Fruit fly (Drosophila melanogaster) whole organism, embryonic: ENCODE data around the gene CG6216.

Experiments
- BEAF-32 ChIP-seq: fragments of 200-800 bp; sonication (Bioruptor generic); optimal IDR thresholded peaks from 3 replicates; lab custom pipeline; 2017; ENCODE audit warnings: missing biosample characterization, missing genetic modification characterization, mild to moderate bottlenecking, moderate library complexity, missing genetic modification reagents
- Bgb ChIP-seq: fragments of 200-800 bp; sonication (Bioruptor generic); IDR thresholded peaks from 2 replicates; pipeline ENCODE4 v1.3.6; 2022; ENCODE audit warnings: missing biosample characterization, missing genetic modification characterization; ENCODE audit not compliant: partially characterized antibody
- Bteb2 ChIP-seq: fragments of 200-800 bp; sonication (Bioruptor generic); optimal IDR thresholded peaks from 2 replicates; lab custom pipeline; 2016; ENCODE audit warnings: missing biosample characterization, missing genetic modification characterization
- C15 ChIP-seq: fragments of 200-800 bp; sonication (Bioruptor generic); IDR thresholded peaks from 3 replicates; pipeline ENCODE4 v1.3.6; 2022; ENCODE audit warnings: missing biosample characterization, missing genetic modification characterization
- CG10147 ChIP-seq: fragments of 200-800 bp; sonication (Bioruptor generic); optimal IDR thresholded peaks from 2 replicates; lab custom pipeline; 2019; ENCODE audit warnings: missing biosample characterization, mild to moderate bottlenecking, missing genetic modification characterization, moderate library complexity
- CG10209 ChIP-seq: fragments of 200-800 bp; sonication (Bioruptor generic); optimal IDR thresholded peaks from 3 replicates; lab custom pipeline; 2017; ENCODE audit warnings: missing biosample characterization, mild to moderate bottlenecking, missing genetic modification characterization, missing genetic modification reagents
- CG10267 ChIP-seq: fragments of 200-800 bp; sonication (Bioruptor generic); optimal IDR thresholded peaks from 2 replicates; lab custom pipeline; 2018; ENCODE audit warnings: missing biosample characterization, mild to moderate bottlenecking, missing genetic modification characterization, moderate library complexity
- CG10543 ChIP-seq: fragments of 200-800 bp; sonication (Bioruptor generic); optimal IDR thresholded peaks from 3 replicates; lab custom pipeline; 2017; ENCODE audit warnings: missing biosample characterization, mild to moderate bottlenecking, missing genetic modification characterization, moderate library complexity
- CG10654 ChIP-seq: fragments of 200-800 bp; sonication (Bioruptor generic); optimal IDR thresholded peaks from 2 replicates; lab custom pipeline; 2016; ENCODE audit warnings: missing biosample characterization, missing genetic modification characterization
- CG11456 ChIP-seq: fragments of 200-800 bp; sonication (Bioruptor generic); IDR thresholded peaks from 3 replicates; pipeline ENCODE4 v1.3.6; 2022; ENCODE audit warnings: missing biosample characterization, missing genetic modification characterization
- CG13123 ChIP-seq: fragments of 200-800 bp; sonication (Bioruptor generic); optimal IDR thresholded peaks from 2 replicates; lab custom pipeline; 2016; ENCODE audit warnings: missing biosample characterization, missing genetic modification characterization
- CG14014 ChIP-seq: fragments of 200-800 bp; sonication (Bioruptor generic); IDR thresholded peaks from 2 replicates; pipeline ENCODE4 v1.3.6; 2022; ENCODE audit warnings: missing biosample characterization, missing genetic modification characterization
- CG14965 ChIP-seq: fragments of 200-800 bp; sonication (Bioruptor generic); optimal IDR thresholded peaks from 2 replicates; lab custom pipeline; 2016; ENCODE audit warnings: missing biosample characterization, missing genetic modification characterization, borderline replicate concordance
- CG17186 ChIP-seq: fragments of 200-800 bp; sonication (Bioruptor generic); optimal IDR thresholded peaks from 3 replicates; lab custom pipeline; 2017; ENCODE audit warnings: missing biosample characterization, missing genetic modification reagents, missing genetic modification characterization
- CG17802 ChIP-seq: fragments of 200-800 bp; sonication (Bioruptor generic); optimal IDR thresholded peaks from 2 replicates; lab custom pipeline; 2018; ENCODE audit warnings: missing biosample characterization, mild to moderate bottlenecking, missing genetic modification characterization, moderate library complexity
- CG2116 ChIP-seq: fragments of 200-800 bp; sonication (Bioruptor generic); optimal IDR thresholded peaks from 3 replicates; lab custom pipeline; 2018; ENCODE audit warnings: missing biosample characterization, mild to moderate bottlenecking, missing genetic modification characterization
- CG34422 ChIP-seq: fragments of 200-800 bp; sonication (Bioruptor generic); IDR thresholded peaks from 3 replicates; pipeline ENCODE4 v1.3.6; 2022; ENCODE audit warnings: missing biosample characterization, missing genetic modification characterization
- CG8290 ChIP-seq, 3 experiments: fragments of 200-800 bp; sonication (Bioruptor generic); optimal IDR thresholded peaks; 2 replicates each; lab custom pipeline; 2016 to 2019; ENCODE audit warnings: missing biosample characterization in 3 of 3, missing genetic modification characterization in 3 of 3, mild to moderate bottlenecking in 2 of 3, moderate library complexity in 1 of 3
- CoRest ChIP-seq: fragments of 200-800 bp; sonication (Bioruptor generic); optimal IDR thresholded peaks from 3 replicates; lab custom pipeline; 2018; ENCODE audit warnings: missing biosample characterization, mild to moderate bottlenecking, missing genetic modification characterization, moderate library complexity
- Dip3 ChIP-seq: fragments of 200-800 bp; sonication (Bioruptor generic); optimal IDR thresholded peaks from 3 replicates; lab custom pipeline; 2016; ENCODE audit warnings: missing biosample characterization, missing genetic modification characterization
- Dll ChIP-seq: fragments of 200-800 bp; sonication (Bioruptor generic); IDR thresholded peaks from 4 replicates; pipeline ENCODE4 v1.3.6; 2022; ENCODE audit warnings: missing biosample characterization, missing genetic modification characterization; ENCODE audit not compliant: partially characterized antibody
- E2f1 ChIP-seq: fragments of 200-800 bp; sonication (Bioruptor generic); IDR thresholded peaks from 2 replicates; pipeline ENCODE4 v1.3.6; 2022; ENCODE audit warnings: missing biosample characterization, missing genetic modification characterization
- Fer1 ChIP-seq: fragments of 200-800 bp; sonication (Bioruptor generic); optimal IDR thresholded peaks from 2 replicates; lab custom pipeline; 2017; ENCODE audit warnings: missing biosample characterization, mild to moderate bottlenecking, missing genetic modification characterization
- Fer3 ChIP-seq: fragments of 200-800 bp; sonication (Bioruptor generic); optimal IDR thresholded peaks from 2 replicates; lab custom pipeline; 2018; ENCODE audit warnings: missing biosample characterization, mild to moderate bottlenecking, missing genetic modification characterization, moderate library complexity
- HLH3B ChIP-seq: fragments of 200-800 bp; sonication (Bioruptor generic); IDR thresholded peaks from 2 replicates; pipeline ENCODE4 v1.3.6; 2022; ENCODE audit warnings: missing biosample characterization, missing genetic modification characterization
- Hr78 ChIP-seq, 2 experiments: fragments of 200-800 bp in 1 of 2; fragments of >200 bp in 1 of 2; sonication (Bioruptor generic) in 1 of 2; optimal IDR thresholded peaks; 2 replicates each; lab custom pipeline; 2017 to 2019; ENCODE audit warnings: missing biosample characterization in 2 of 2, missing genetic modification characterization in 2 of 2, mild to moderate bottlenecking in 1 of 2, moderate library complexity in 1 of 2
- Neu2 ChIP-seq: fragments of 200-800 bp; sonication (Bioruptor generic); optimal IDR thresholded peaks from 3 replicates; lab custom pipeline; 2016; ENCODE audit warnings: missing biosample characterization, missing genetic modification characterization, borderline replicate concordance
- Oli ChIP-seq: fragments of 200-800 bp; sonication (Bioruptor generic); optimal IDR thresholded peaks from 2 replicates; lab custom pipeline; 2018; ENCODE audit warnings: missing biosample characterization, mild to moderate bottlenecking, missing genetic modification characterization, moderate library complexity
- Ravus ChIP-seq: fragments of 200-800 bp; sonication (Bioruptor generic); IDR thresholded peaks from 2 replicates; pipeline ENCODE4 v1.3.6; 2022; ENCODE audit warnings: missing biosample characterization, missing genetic modification characterization
- Rx ChIP-seq: fragments of 200-800 bp; sonication (Bioruptor generic); IDR thresholded peaks from 2 replicates; pipeline ENCODE4 v1.3.6; 2022; ENCODE audit warnings: missing biosample characterization, missing genetic modification characterization
- Usf ChIP-seq: fragments of 200-800 bp; sonication (Bioruptor generic); optimal IDR thresholded peaks from 2 replicates; lab custom pipeline; 2017; ENCODE audit warnings: missing genotype, missing biosample characterization, missing genetic modification characterization
- ase ChIP-seq: fragments of 200-800 bp; sonication (Bioruptor generic); IDR thresholded peaks from 3 replicates; pipeline ENCODE4 v1.3.6; 2022; ENCODE audit warnings: missing biosample characterization, missing genetic modification characterization
- bcd ChIP-seq: fragments of 200-800 bp; sonication (Bioruptor generic); optimal IDR thresholded peaks from 2 replicates; lab custom pipeline; 2017; ENCODE audit warnings: missing biosample characterization, mild to moderate bottlenecking, missing genetic modification characterization
- bigmax ChIP-seq: fragments of 200-800 bp; sonication (Bioruptor generic); optimal IDR thresholded peaks from 2 replicates; lab custom pipeline; 2018; ENCODE audit warnings: missing biosample characterization, mild to moderate bottlenecking, missing genetic modification characterization
- cwo ChIP-seq: fragments of 200-800 bp; sonication (Bioruptor generic); optimal IDR thresholded peaks from 3 replicates; lab custom pipeline; 2017; ENCODE audit warnings: missing biosample characterization, missing genetic modification characterization, mild to moderate bottlenecking, moderate library complexity, missing genetic modification reagents
- dysf ChIP-seq: fragments of 200-800 bp; sonication (Bioruptor generic); IDR thresholded peaks from 3 replicates; pipeline ENCODE4 v1.3.6; 2022; ENCODE audit warnings: missing biosample characterization, missing genetic modification characterization
- gem ChIP-seq: fragments of 200-800 bp; sonication (Bioruptor generic); optimal IDR thresholded peaks from 2 replicates; lab custom pipeline; 2019; ENCODE audit warnings: missing biosample characterization, mild to moderate bottlenecking, missing genetic modification characterization, moderate library complexity
- insv ChIP-seq, 2 experiments: fragments of 200-800 bp; sonication (Bioruptor generic); optimal IDR thresholded peaks; 3 replicates each; lab custom pipeline; 2016 to 2018; ENCODE audit warnings: missing biosample characterization in 2 of 2, missing genetic modification characterization in 2 of 2
- nmo ChIP-seq: fragments of 200-800 bp; sonication (Bioruptor generic); optimal IDR thresholded peaks from 2 replicates; lab custom pipeline; 2018; ENCODE audit warnings: missing biosample characterization, mild to moderate bottlenecking, missing genetic modification characterization, moderate library complexity
- nom ChIP-seq: fragments of 200-800 bp; sonication (Bioruptor generic); optimal IDR thresholded peaks from 2 replicates; lab custom pipeline; 2017; ENCODE audit warnings: missing biosample characterization, missing genetic modification characterization, mild to moderate bottlenecking, moderate library complexity, missing genetic modification reagents
- odd ChIP-seq: fragments of 200-800 bp; sonication (Bioruptor generic); optimal IDR thresholded peaks from 2 replicates; lab custom pipeline; 2017; ENCODE audit warnings: missing biosample characterization, mild to moderate bottlenecking, missing genetic modification characterization
- sima ChIP-seq: fragments of 200-800 bp; sonication (Bioruptor generic); optimal IDR thresholded peaks from 2 replicates; lab custom pipeline; 2016; ENCODE audit warnings: missing biosample characterization, missing genetic modification characterization
- slbo ChIP-seq: fragments of 200-800 bp; sonication (Bioruptor generic); IDR thresholded peaks from 2 replicates; pipeline ENCODE4 v1.3.6; 2022; ENCODE audit warnings: missing biosample characterization, missing genetic modification characterization
- sna ChIP-seq: fragments of 200-800 bp; sonication (Bioruptor generic); IDR thresholded peaks from 2 replicates; pipeline ENCODE4 v1.3.6; 2022; ENCODE audit warnings: missing biosample characterization, missing genetic modification characterization; ENCODE audit not compliant: partially characterized antibody
- sug ChIP-seq: fragments of 200-800 bp; optimal IDR thresholded peaks from 2 replicates; lab custom pipeline; 2019; ENCODE audit warnings: missing biosample characterization, mild to moderate bottlenecking, missing genetic modification characterization, moderate library complexity
- tap ChIP-seq: fragments of 200-800 bp; optimal IDR thresholded peaks from 3 replicates; lab custom pipeline; 2019; ENCODE audit warnings: missing biosample characterization, mild to moderate bottlenecking, missing genetic modification characterization, moderate library complexity
- tna ChIP-seq: fragments of 200-800 bp; sonication (Bioruptor generic); IDR thresholded peaks from 2 replicates; pipeline ENCODE4 v1.3.6; 2022; ENCODE audit warnings: missing biosample characterization, missing genetic modification characterization; ENCODE audit not compliant: partially characterized antibody

CG6216 gene

DNA sequence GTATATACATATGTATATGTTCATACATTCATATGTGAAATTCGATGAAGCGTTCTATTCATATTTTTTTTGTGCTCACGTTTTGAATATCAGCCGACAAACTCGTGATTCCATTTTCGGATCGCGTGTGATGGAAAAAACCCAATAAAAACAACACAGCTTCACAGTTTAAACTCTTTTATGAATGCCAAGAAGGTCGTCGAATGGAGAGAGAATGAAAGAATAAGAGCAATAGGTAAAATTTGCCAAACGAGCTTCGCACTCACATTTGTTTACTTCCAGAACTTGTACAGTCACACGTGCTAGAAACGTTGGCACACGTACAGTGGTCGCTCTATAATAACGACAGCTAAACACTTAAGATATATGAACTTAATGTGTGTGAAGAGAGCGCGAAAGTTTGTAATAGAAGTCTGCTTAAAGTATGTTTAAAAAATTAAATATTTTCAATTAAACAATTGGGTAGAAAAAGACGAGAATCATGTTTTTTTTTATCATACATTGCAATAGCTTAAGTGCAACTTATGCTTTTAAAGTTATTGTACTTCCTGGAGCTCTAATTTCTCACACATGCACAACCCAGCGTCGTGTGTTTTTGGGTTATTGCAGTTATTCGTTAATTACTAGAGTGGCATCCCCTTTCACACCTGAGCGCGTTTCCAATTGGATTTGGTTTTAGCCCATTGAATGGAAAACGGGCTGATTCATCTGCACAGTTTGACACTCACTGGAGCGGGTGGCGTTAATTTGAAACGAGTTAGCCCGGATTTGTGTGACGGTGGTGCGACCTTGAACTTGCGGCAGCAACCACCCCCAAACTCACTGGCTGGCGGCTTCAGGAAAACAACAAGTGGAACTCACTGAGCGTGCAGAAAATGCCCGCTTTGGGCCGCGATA lies 24.7 kb downstream of the CG6216 start (continued):
- TF ChIP-seq slbo (GFP tag; lab: Robert Waterston, UW) (no peak), sima (GFP tag; lab: Kevin White, UChicago) (no peak), HLH3B (GFP tag; lab: Robert Waterston, UW) (no peak), CG17802 (tag; lab: Kevin White, UChicago) (no peak), odd (GFP tag; lab: Kevin White, UChicago) (no peak), cwo (GFP tag; lab: Kevin White, UChicago) (peak; percentile 96), CG10147 (GFP tag; lab: Kevin White, UChicago) (no peak), CG13123 (GFP tag; lab: Kevin White, UChicago) (no peak), nmo (GFP tag; lab: Kevin White, UChicago) (peak; percentile 19), Usf (no peak), Fer3 (tag; lab: Kevin White, UChicago) (peak; percentile 14), CG10267 (tag; lab: Kevin White, UChicago) (no peak), Bgb (GFP tag; lab: Robert Waterston, UW) (no peak), tna (GFP tag; lab: Robert Waterston, UW) (no peak; the same call in 1 of the 2 replicates), Rx (GFP tag; lab: Robert Waterston, UW) (no peak), CG10654 (GFP tag; lab: Kevin White, UChicago) (no peak), CG34422 (no peak), Neu2 (no peak), E2f1 (no peak), CG8290 (GFP tag; optimal IDR thresholded peaks at IDR 0.05; lab: Kevin White, UChicago) (no peak), CG8290 (tag; optimal IDR thresholded peaks at IDR 0.05; lab: Kevin White, UChicago) (no peak), CG14014 (GFP tag; lab: Robert Waterston, UW) (peak; percentile 32; the same call in 1 of the 2 replicates), CG2116 (GFP tag; lab: Kevin White, UChicago) (no peak), dysf (0 out of 3 replicates have a peak, but pooled peaks have one; percentile 29), sna (no peak), ase (no peak), BEAF-32 (GFP tag; lab: Kevin White, UChicago) (no peak), Dll (GFP tag; lab: Robert Waterston, UW) (no peak), insv (GFP tag; optimal IDR thresholded peaks at IDR 0.05; lab: Kevin White, UChicago) (peak; percentile 50 to 90), CoRest (tag; lab: Kevin White, UChicago) (no peak), Oli (tag; lab: Kevin White, UChicago) (no peak), Ravus (GFP tag; lab: Robert Waterston, UW) (no peak), Fer1 (GFP tag; lab: Kevin White, UChicago) (peak; percentile 6), gem (tag; lab: Kevin White, UChicago) (peak; percentile 43), CG10209 (no peak), CG14965 (no peak), Bteb2 (no peak), CG10543 (GFP tag; lab: Kevin White, UChicago) (no peak), bcd (peak; percentile 15), nom (GFP tag; lab: Kevin White, UChicago) (no peak), C15 (no peak), CG11456 (GFP tag; lab: Robert Waterston, UW) (no peak), sug (tag; lab: Kevin White, UChicago) (no peak), bigmax (GFP tag; lab: Kevin White, UChicago) (no peak), Hr78 (GFP tag; optimal IDR thresholded peaks at IDR 0.05; lab: Kevin White, UChicago) (no peak), CG17186 (GFP tag; lab: Kevin White, UChicago) (no peak), Dip3 (GFP tag; lab: Kevin White, UChicago) (peak; percentile 27), tap (tag; lab: Kevin White, UChicago) (no peak)
